Worm (Caenorhabditis elegans) whole organism, L1 larva: ENCODE data around the gene trmt-10A.
A peak's percentile ranks its signal among the peaks of the same experiment; 100 is the strongest.

Experiments used
- C16A3.4 ChIP-seq: fragments of 150-350 bp; optimal IDR thresholded peaks from 2 replicates; lab custom pipeline; 2014; ENCODE audit warnings: missing biosample characterization, missing genetic modification characterization
- aha-1 ChIP-seq: fragments of 150-350 bp; optimal IDR thresholded peaks from 2 replicates; lab custom pipeline; 2014; ENCODE audit warnings: missing biosample characterization, missing genetic modification characterization
- aly-2 ChIP-seq: fragments of 150-350 bp; optimal IDR thresholded peaks from 2 replicates; lab custom pipeline; 2014; ENCODE audit warnings: missing biosample characterization, missing genetic modification characterization
- ama-1 ChIP-seq: fragments of 150-350 bp; optimal IDR thresholded peaks from 2 replicates; lab custom pipeline; 2014
- ceh-90 ChIP-seq: sonication (generic microtip); optimal IDR thresholded peaks from 2 replicates; lab custom pipeline; 2016; ENCODE audit warnings: missing genetic modification characterization, missing compliant biosample characterization
- ces-1 ChIP-seq: fragments of 150-350 bp; optimal IDR thresholded peaks from 2 replicates; lab custom pipeline; 2014; ENCODE audit warnings: missing biosample characterization, missing genetic modification reagents, missing genetic modification characterization
- dsc-1 ChIP-seq: sonication (generic microtip); optimal IDR thresholded peaks from 2 replicates; lab custom pipeline; 2016; ENCODE audit warnings: mild to moderate bottlenecking, missing genetic modification characterization, missing compliant biosample characterization
- ets-5 ChIP-seq: fragments of 200-800 bp; sonication (Bioruptor generic); IDR thresholded peaks from 2 replicates; pipeline ENCODE4 v1.3.6; 2022; ENCODE audit warnings: missing genetic modification characterization, missing compliant biosample characterization
- fkh-8 ChIP-seq: sonication (generic microtip); optimal IDR thresholded peaks from 2 replicates; lab custom pipeline; 2016; ENCODE audit warnings: mild to moderate bottlenecking, missing genetic modification characterization, missing compliant biosample characterization
- grh-1 ChIP-seq: fragments of 200-800 bp; sonication (Bioruptor generic); IDR thresholded peaks from 2 replicates; pipeline ENCODE4 v1.3.6; 2022; ENCODE audit warnings: missing genetic modification reagents, missing genetic modification characterization, missing compliant biosample characterization
- hlh-17 ChIP-seq: fragments of 200-800 bp; sonication (Bioruptor generic); optimal IDR thresholded peaks from 2 replicates; lab custom pipeline; 2018; ENCODE audit warnings: missing genetic modification characterization, mild to moderate bottlenecking, missing compliant biosample characterization, moderate library complexity, borderline replicate concordance
- hlh-4 ChIP-seq: sonication (generic microtip); optimal IDR thresholded peaks from 2 replicates; lab custom pipeline; 2016; ENCODE audit warnings: mild to moderate bottlenecking, missing genetic modification characterization, missing compliant biosample characterization
- hpl-2 ChIP-seq: fragments of 150-350 bp; optimal IDR thresholded peaks from 2 replicates; lab custom pipeline; 2014; ENCODE audit warnings: missing biosample characterization, missing genetic modification reagents, missing genetic modification characterization
- irx-1 ChIP-seq: sonication (generic microtip); optimal IDR thresholded peaks from 2 replicates; lab custom pipeline; 2016; ENCODE audit warnings: missing genetic modification characterization, missing compliant biosample characterization
- isw-1 ChIP-seq: fragments of 200-800 bp; sonication (Bioruptor generic); IDR thresholded peaks from 2 replicates; pipeline ENCODE4 v1.3.6; 2022; ENCODE audit warnings: missing genetic modification characterization, missing compliant biosample characterization
- jun-1 ChIP-seq: fragments of 150-350 bp; optimal IDR thresholded peaks from 2 replicates; lab custom pipeline; 2014; ENCODE audit warnings: missing biosample characterization, missing genetic modification reagents, missing genetic modification characterization
- lin-35 ChIP-seq, 2 experiments: fragments of 150-350 bp; optimal IDR thresholded peaks; 2 replicates each; lab custom pipeline; 2014; ENCODE audit warnings: missing biosample characterization in 2 of 2, missing genetic modification characterization in 2 of 2, missing genetic modification reagents in 2 of 2
- lin-39 ChIP-seq: fragments of 150-350 bp; optimal IDR thresholded peaks from 2 replicates; lab custom pipeline; 2014; ENCODE audit warnings: missing biosample characterization, missing genetic modification reagents, missing genetic modification characterization
- lir-3 ChIP-seq: sonication (generic microtip); optimal IDR thresholded peaks from 2 replicates; lab custom pipeline; 2016; ENCODE audit warnings: mild to moderate bottlenecking, missing genetic modification characterization, moderate library complexity, missing compliant biosample characterization; ENCODE audit not compliant: poor library complexity
- mab-9 ChIP-seq: fragments of 200-800 bp; sonication (Bioruptor generic); IDR thresholded peaks from 2 replicates; pipeline ENCODE4 v1.3.6; 2022; ENCODE audit warnings: missing genetic modification reagents, missing genetic modification characterization, missing compliant biosample characterization
- mep-1 ChIP-seq: fragments of 150-350 bp; optimal IDR thresholded peaks from 2 replicates; lab custom pipeline; 2014; ENCODE audit warnings: missing biosample characterization, missing genetic modification characterization
- nhr-11 ChIP-seq: fragments of 150-350 bp; optimal IDR thresholded peaks from 2 replicates; lab custom pipeline; 2014; ENCODE audit warnings: missing biosample characterization, missing genetic modification characterization
- nhr-12 ChIP-seq: sonication (generic microtip); optimal IDR thresholded peaks from 2 replicates; lab custom pipeline; 2017; ENCODE audit warnings: missing biosample characterization, missing genetic modification characterization
- nhr-237 ChIP-seq: fragments of 150-350 bp; optimal IDR thresholded peaks from 2 replicates; lab custom pipeline; 2014; ENCODE audit warnings: missing biosample characterization, missing genetic modification characterization
- nhr-71 ChIP-seq: sonication (generic microtip); optimal IDR thresholded peaks from 2 replicates; lab custom pipeline; 2016; ENCODE audit warnings: mild to moderate bottlenecking, missing genetic modification characterization, moderate library complexity, missing compliant biosample characterization
- nhr-76 ChIP-seq: sonication (generic microtip); optimal IDR thresholded peaks from 2 replicates; lab custom pipeline; 2017; ENCODE audit warnings: missing biosample characterization, missing genetic modification characterization
- pag-3 ChIP-seq: sonication (generic microtip); optimal IDR thresholded peaks from 2 replicates; lab custom pipeline; 2017; ENCODE audit warnings: missing genetic modification characterization, mild to moderate bottlenecking, missing compliant biosample characterization, antibody characterized with exemption, borderline replicate concordance; ENCODE audit not compliant: insufficient read depth
- snpc-4 ChIP-seq: fragments of 150-350 bp; optimal IDR thresholded peaks from 2 replicates; lab custom pipeline; 2014; ENCODE audit warnings: missing biosample characterization, missing genetic modification characterization
- snu-23 ChIP-seq: sonication (generic microtip); optimal IDR thresholded peaks from 2 replicates; lab custom pipeline; 2016; ENCODE audit warnings: missing genetic modification characterization, missing compliant biosample characterization
- sup-37 ChIP-seq: fragments of 200-800 bp; sonication (Bioruptor generic); optimal IDR thresholded peaks from 2 replicates; lab custom pipeline; 2018; ENCODE audit warnings: mild to moderate bottlenecking, missing genetic modification characterization, missing compliant biosample characterization
- unc-62 ChIP-seq: fragments of 150-350 bp; optimal IDR thresholded peaks from 2 replicates; lab custom pipeline; 2014; ENCODE audit warnings: missing biosample characterization, missing genetic modification reagents, missing genetic modification characterization
- unc-86 ChIP-seq: sonication (generic microtip); optimal IDR thresholded peaks from 2 replicates; lab custom pipeline; 2016; ENCODE audit warnings: missing genetic modification characterization, missing compliant biosample characterization
- vab-15 ChIP-seq: sonication (generic microtip); optimal IDR thresholded peaks from 2 replicates; lab custom pipeline; 2017; ENCODE audit warnings: missing genotype, mild to moderate bottlenecking, missing genetic modification characterization, missing compliant biosample characterization
- xbp-1 ChIP-seq: sonication (generic microtip); optimal IDR thresholded peaks from 2 replicates; lab custom pipeline; 2016; ENCODE audit warnings: missing genetic modification characterization, missing compliant biosample characterization
- ztf-4 ChIP-seq: fragments of 150-350 bp; optimal IDR thresholded peaks from 2 replicates; lab custom pipeline; 2014; ENCODE audit warnings: missing biosample characterization, missing genetic modification characterization

The trmt-10A gene

ce11 chrIV:9884257-9884656 is 47.8 kb downstream of the trmt-10A start, which contains the start of the genes prp-18 and mccc-1 (continued):
- peak; percentile 4 for TF ChIP-seq unc-86 (tag; lab: Kevin White, UChicago)
- TF ChIP-seq mab-9 (GFP tag; lab: Robert Waterston, UW), result no peak
- TF ChIP-seq hpl-2 (GFP tag; lab: Kevin White, UChicago), result no peak
- peak; percentile 36 for TF ChIP-seq isw-1 (GFP tag; lab: Robert Waterston, UW)
- TF ChIP-seq unc-62, result no peak
- no peak for TF ChIP-seq ces-1 (GFP tag; lab: Kevin White, UChicago)
- TF ChIP-seq nhr-12 (tag; lab: Kevin White, UChicago), result no peak
- TF ChIP-seq lin-35 (GFP tag; optimal IDR thresholded peaks at IDR 0.05; lab: Kevin White, UChicago), result peak; percentile 72 to 76
- no peak for TF ChIP-seq pag-3
- no peak for TF ChIP-seq ama-1 (lab: Kevin White, UChicago)
- TF ChIP-seq nhr-76 (tag; lab: Kevin White, UChicago), result no peak
- TF ChIP-seq nhr-237, result no peak
- no peak for TF ChIP-seq lin-39
- TF ChIP-seq nhr-71 (tag; lab: Kevin White, UChicago), result no peak
- no peak for TF ChIP-seq irx-1
- TF ChIP-seq lir-3 (tag; lab: Kevin White, UChicago), result no peak
- peak; percentile 61 for TF ChIP-seq snu-23 (GFP tag; lab: Kevin White, UChicago)
- TF ChIP-seq aly-2 (tag; lab: Kevin White, UChicago), result no peak
- TF ChIP-seq ceh-90, result no peak
- TF ChIP-seq snpc-4 (tag; lab: Kevin White, UChicago), result no peak
- no peak for TF ChIP-seq aha-1 (tag; lab: Kevin White, UChicago)
- no peak for TF ChIP-seq grh-1 (GFP tag; lab: Robert Waterston, UW)
- TF ChIP-seq ztf-4, result no peak
- TF ChIP-seq ets-5, result no peak
- TF ChIP-seq nhr-11 (tag; lab: Kevin White, UChicago), result no peak
- TF ChIP-seq jun-1, result no peak
- TF ChIP-seq sup-37 (GFP tag; lab: Kevin White, UChicago), result no peak
- no peak for TF ChIP-seq hlh-4 (tag; lab: Kevin White, UChicago)
- peak; percentile 48 for TF ChIP-seq dsc-1
- TF ChIP-seq mep-1, result peak; percentile 74
- no peak for TF ChIP-seq fkh-8 (tag; lab: Kevin White, UChicago)
- TF ChIP-seq xbp-1 (tag; lab: Kevin White, UChicago), result peak; percentile 48
- no peak for TF ChIP-seq hlh-17 (GFP tag; lab: Kevin White, UChicago)
- TF ChIP-seq C16A3.4, result peak; percentile 62
- no peak for TF ChIP-seq vab-15
- TF ChIP-seq, all 84 proteins: peak for 23
